Fruit fly (Drosophila melanogaster): ENCODE data around the gene ssp7.

- TF ChIP-seq CG11902 (GFP tag; optimal IDR thresholded peaks at IDR 0.05) (no peak), CG32006 (GFP tag; optimal IDR thresholded peaks at IDR 0.05) (no peak), vri (GFP tag; optimal IDR thresholded peaks at IDR 0.05) (no peak), net (GFP tag; optimal IDR thresholded peaks at IDR 0.05) (no peak), Gug (GFP tag; IDR thresholded peaks at IDR 0.05) (no peak), CG3919 (GFP tag; optimal IDR thresholded peaks at IDR 0.05) (no peak), ss (GFP tag; optimal IDR thresholded peaks at IDR 0.05) (no peak), CG8319 (GFP tag; optimal IDR thresholded peaks at IDR 0.05) (no peak), Eip75B (GFP tag; optimal IDR thresholded peaks at IDR 0.05) (no peak)
Observed at dm6 chrX:11109670-11110069, 30.4 kb downstream of the ssp7 start.
